Worm (Caenorhabditis elegans): ENCODE data around the gene F55F10.1.

DNA sequence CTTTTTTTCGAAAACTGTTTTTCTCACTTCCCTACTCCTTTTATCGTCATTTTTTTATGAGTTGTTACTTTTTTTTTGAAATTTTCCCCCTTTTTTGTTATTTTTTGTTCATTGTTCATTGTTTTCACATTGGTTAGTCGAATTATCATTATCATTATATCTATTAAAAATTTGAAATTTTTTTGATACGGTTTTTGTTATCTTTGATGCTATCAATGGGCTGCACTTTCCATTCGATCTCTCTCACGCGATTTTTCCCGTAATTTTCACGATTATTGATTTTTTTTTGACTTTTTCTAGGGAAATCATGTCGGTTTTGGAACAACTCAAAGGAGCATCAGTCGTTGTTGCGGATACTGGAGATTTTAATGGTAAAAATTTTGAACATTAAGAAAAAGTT is 25.7 kb downstream of the F55F10.1 start, which contains the start of gene tald-1:
- no peak for TF ChIP-seq nhr-28 (tag; optimal IDR thresholded peaks at IDR 0.05)
- TF ChIP-seq elt-1 (tag; optimal IDR thresholded peaks at IDR 0.05; ENCODE audit: borderline replicate concordance, insufficient read depth), result no peak
- TF ChIP-seq pha-4 (tag; optimal IDR thresholded peaks at IDR 0.05), result no peak
- TF ChIP-seq unc-62 (GFP tag; optimal IDR thresholded peaks at IDR 0.05), result no peak
- TF ChIP-seq ceh-39 (tag; optimal IDR thresholded peaks at IDR 0.05), result no peak
- no peak for TF ChIP-seq blmp-1 (tag; optimal IDR thresholded peaks at IDR 0.05)
- TF ChIP-seq unc-120 (tag; optimal IDR thresholded peaks at IDR 0.05; ENCODE audit: poor library complexity, severe bottlenecking), result no peak
- no peak for TF ChIP-seq mep-1 (tag; optimal IDR thresholded peaks at IDR 0.05)
- TF ChIP-seq mab-5 (tag; optimal IDR thresholded peaks at IDR 0.05), result no peak
- TF ChIP-seq elt-3 (tag; optimal IDR thresholded peaks at IDR 0.05), result no peak
- TF ChIP-seq lin-13 (tag; optimal IDR thresholded peaks at IDR 0.05), result no peak
- no peak for TF ChIP-seq nhr-12 (tag; optimal IDR thresholded peaks at IDR 0.05)
- no peak for TF ChIP-seq lsy-2 (tag; optimal IDR thresholded peaks at IDR 0.05)
- no peak for TF ChIP-seq flh-1 (GFP tag; optimal IDR thresholded peaks at IDR 0.05)
